Fruit fly (Drosophila melanogaster) whole organism, embryonic: ENCODE measurements around the gene CG31381.
A peak's percentile ranks its signal among the peaks of the same experiment; 100 is the strongest.

Source experiments
- Asciz ChIP-seq: fragments of 200-800 bp; sonication (Bioruptor generic); optimal IDR thresholded peaks from 2 replicates; lab custom pipeline; 2017; ENCODE audit warnings: missing biosample characterization, mild to moderate bottlenecking, missing genetic modification characterization, missing genetic modification reagents
- CG10565 ChIP-seq: fragments of 200-800 bp; sonication (Bioruptor generic); optimal IDR thresholded peaks from 3 replicates; lab custom pipeline; 2016; ENCODE audit warnings: missing biosample characterization, mild to moderate bottlenecking, missing genetic modification characterization
- CG12299 ChIP-seq: fragments of 200-800 bp; sonication (Bioruptor generic); optimal IDR thresholded peaks from 2 replicates; lab custom pipeline; 2018; ENCODE audit warnings: missing biosample characterization, mild to moderate bottlenecking, missing genetic modification characterization
- CG12659 ChIP-seq: fragments of 200-800 bp; sonication (Bioruptor generic); optimal IDR thresholded peaks from 3 replicates; lab custom pipeline; 2017; ENCODE audit warnings: mild to moderate bottlenecking, missing biosample characterization, missing genetic modification reagents, missing genetic modification characterization
- CG15073 ChIP-seq: fragments of 200-800 bp; sonication (Bioruptor generic); optimal IDR thresholded peaks from 2 replicates; lab custom pipeline; 2016; ENCODE audit warnings: missing biosample characterization, missing genetic modification characterization
- CG17612 ChIP-seq: fragments of 200-800 bp; sonication (Bioruptor generic); IDR thresholded peaks from 2 replicates; pipeline ENCODE4 v1.3.6; 2022; ENCODE audit warnings: missing biosample characterization, missing genetic modification characterization
- CG31365 ChIP-seq: fragments of 200-800 bp; sonication (Bioruptor generic); optimal IDR thresholded peaks from 2 replicates; lab custom pipeline; 2018; ENCODE audit warnings: missing biosample characterization, mild to moderate bottlenecking, missing genetic modification characterization
- CG4328 ChIP-seq: fragments of 200-800 bp; sonication (Bioruptor generic); optimal IDR thresholded peaks from 3 replicates; lab custom pipeline; 2017; ENCODE audit warnings: missing biosample characterization, missing genetic modification reagents, missing genetic modification characterization
- CG4360 ChIP-seq: fragments of 200-800 bp; sonication (Bioruptor generic); IDR thresholded peaks from 2 replicates; pipeline ENCODE4 v1.3.6; 2022; ENCODE audit warnings: missing biosample characterization, missing genetic modification characterization
- CG5953 ChIP-seq: fragments of 200-800 bp; sonication (Bioruptor generic); IDR thresholded peaks from 2 replicates; pipeline ENCODE4 v1.3.6; 2022; ENCODE audit warnings: missing biosample characterization, missing genetic modification characterization
- CG7271 ChIP-seq: fragments of 200-800 bp; sonication (Bioruptor generic); optimal IDR thresholded peaks from 2 replicates; lab custom pipeline; 2018; ENCODE audit warnings: missing biosample characterization, mild to moderate bottlenecking, missing genetic modification characterization, moderate library complexity
- CG8089 ChIP-seq: fragments of 200-800 bp; sonication (Bioruptor generic); optimal IDR thresholded peaks from 3 replicates; lab custom pipeline; 2016; ENCODE audit warnings: missing biosample characterization, missing genetic modification characterization
- CG9437 ChIP-seq: fragments of 200-800 bp; sonication (Bioruptor generic); optimal IDR thresholded peaks from 2 replicates; lab custom pipeline; 2018; ENCODE audit warnings: missing biosample characterization, mild to moderate bottlenecking, missing genetic modification characterization
- CG9797 ChIP-seq: fragments of 200-800 bp; sonication (Bioruptor generic); optimal IDR thresholded peaks from 3 replicates; lab custom pipeline; 2018; ENCODE audit warnings: missing biosample characterization, mild to moderate bottlenecking, missing genetic modification characterization
- D19A ChIP-seq: fragments of 200-800 bp; optimal IDR thresholded peaks from 3 replicates; lab custom pipeline; 2019; ENCODE audit warnings: missing biosample characterization, mild to moderate bottlenecking, missing genetic modification characterization, moderate library complexity
- E2f2 ChIP-seq: fragments of 200-800 bp; sonication (Bioruptor generic); IDR thresholded peaks from 2 replicates; pipeline ENCODE4 v1.3.6; 2022; ENCODE audit warnings: missing biosample characterization, missing genetic modification characterization
- Eip74EF ChIP-seq, 2 experiments: fragments of 200-800 bp in 1 of 2; fragments of >200 bp in 1 of 2; sonication (Bioruptor generic) in 1 of 2; optimal IDR thresholded peaks; 2 replicates each; lab custom pipeline; 2017 to 2019; ENCODE audit warnings: missing biosample characterization in 2 of 2, missing genetic modification characterization in 2 of 2, mild to moderate bottlenecking in 1 of 2, moderate library complexity in 1 of 2
- Ets97D ChIP-seq: fragments of 200-800 bp; sonication (Bioruptor generic); optimal IDR thresholded peaks from 3 replicates; lab custom pipeline; 2016; ENCODE audit warnings: missing biosample characterization, missing genetic modification characterization
- Fer1 ChIP-seq: fragments of 200-800 bp; sonication (Bioruptor generic); optimal IDR thresholded peaks from 2 replicates; lab custom pipeline; 2017; ENCODE audit warnings: missing biosample characterization, mild to moderate bottlenecking, missing genetic modification characterization
- Gug ChIP-seq: fragments of 200-800 bp; sonication (Bioruptor generic); IDR thresholded peaks from 4 replicates; pipeline ENCODE4 v1.3.6; 2022; ENCODE audit warnings: missing biosample characterization, missing genetic modification characterization
- Hey ChIP-seq: fragments of 200-800 bp; sonication (Bioruptor generic); optimal IDR thresholded peaks from 3 replicates; lab custom pipeline; 2018; ENCODE audit warnings: missing biosample characterization, mild to moderate bottlenecking, missing genetic modification characterization
- Meics ChIP-seq: fragments of 200-800 bp; sonication (Bioruptor generic); optimal IDR thresholded peaks from 2 replicates; lab custom pipeline; 2017; ENCODE audit warnings: missing biosample characterization, mild to moderate bottlenecking, missing genetic modification characterization
- Myb ChIP-seq: fragments of 200-800 bp; sonication (Bioruptor generic); optimal IDR thresholded peaks from 2 replicates; lab custom pipeline; 2016; ENCODE audit warnings: missing biosample characterization, missing genetic modification characterization
- NFAT ChIP-seq: fragments of 200-800 bp; sonication (Bioruptor generic); IDR thresholded peaks from 2 replicates; pipeline ENCODE4 v1.3.6; 2022; ENCODE audit warnings: missing biosample characterization, missing genetic modification characterization
- TFAM ChIP-seq: fragments of 200-800 bp; sonication (Bioruptor generic); optimal IDR thresholded peaks from 2 replicates; lab custom pipeline; 2017; ENCODE audit warnings: missing biosample characterization, missing genetic modification characterization, inconsistent platforms
- Trl ChIP-seq, 3 experiments: fragments of >200 bp in 2 of 3; fragments of 200-800 bp in 1 of 3; sonication (Bioruptor generic) in 1 of 3; optimal IDR thresholded peaks; 2 replicates in 1 of 3; 3 replicates in 2 of 3; lab custom pipeline; 2016 to 2017; ENCODE audit warnings: missing biosample characterization in 1 of 3, missing genetic modification characterization in 1 of 3
- ab ChIP-seq: fragments of 200-800 bp; sonication (Bioruptor generic); optimal IDR thresholded peaks from 2 replicates; lab custom pipeline; 2016; ENCODE audit warnings: missing biosample characterization, missing genetic modification characterization
- abd-A ChIP-seq: fragments of 200-800 bp; sonication (Bioruptor generic); optimal IDR thresholded peaks from 3 replicates; lab custom pipeline; 2019; ENCODE audit warnings: missing biosample characterization, mild to moderate bottlenecking, missing genetic modification characterization, moderate library complexity
- ara ChIP-seq: fragments of 200-800 bp; sonication (Bioruptor generic); IDR thresholded peaks from 2 replicates; pipeline ENCODE4 v1.3.6; 2022; ENCODE audit warnings: missing biosample characterization, missing genetic modification characterization
- bowl ChIP-seq: fragments of 200-800 bp; sonication (Bioruptor generic); IDR thresholded peaks from 2 replicates; pipeline ENCODE4 v1.3.6; 2022; ENCODE audit warnings: missing biosample characterization, missing genetic modification characterization
- chinmo ChIP-seq: fragments of 200-800 bp; sonication (Bioruptor generic); IDR thresholded peaks from 4 replicates; pipeline ENCODE4 v1.3.6; 2022; ENCODE audit warnings: missing biosample characterization, missing genetic modification characterization; ENCODE audit not compliant: partially characterized antibody
- croc ChIP-seq: fragments of 200-800 bp; sonication (Bioruptor generic); conservative IDR thresholded peaks from 3 replicates; pipeline ENCODE4 v1.3.6; 2022; ENCODE audit warnings: missing biosample characterization, missing genetic modification characterization
- dmrt99B ChIP-seq: fragments of 200-800 bp; sonication (Bioruptor generic); optimal IDR thresholded peaks from 2 replicates; lab custom pipeline; 2018; ENCODE audit warnings: missing biosample characterization, mild to moderate bottlenecking, missing genetic modification characterization, moderate library complexity
- fd102C ChIP-seq: fragments of 200-800 bp; sonication (Bioruptor generic); optimal IDR thresholded peaks from 2 replicates; lab custom pipeline; 2018; ENCODE audit warnings: missing biosample characterization, mild to moderate bottlenecking, missing genetic modification characterization, moderate library complexity
- gcm2 ChIP-seq: fragments of 200-800 bp; sonication (Bioruptor generic); optimal IDR thresholded peaks from 2 replicates; lab custom pipeline; 2016; ENCODE audit warnings: missing biosample characterization, missing genetic modification characterization
- ham ChIP-seq: fragments of 200-800 bp; sonication (Bioruptor generic); IDR thresholded peaks from 2 replicates; pipeline ENCODE4 v1.3.6; 2022; ENCODE audit warnings: missing biosample characterization, missing genetic modification characterization
- ind ChIP-seq: fragments of 200-800 bp; sonication (Bioruptor generic); optimal IDR thresholded peaks from 3 replicates; lab custom pipeline; 2016; ENCODE audit warnings: missing biosample characterization, missing genetic modification characterization
- inv ChIP-seq: fragments of 200-800 bp; sonication (Bioruptor generic); IDR thresholded peaks from 2 replicates; pipeline ENCODE4 v1.3.6; 2022; ENCODE audit warnings: missing biosample characterization, missing genetic modification characterization; ENCODE audit not compliant: partially characterized antibody
- mld ChIP-seq: fragments of 200-800 bp; sonication (Bioruptor generic); IDR thresholded peaks from 3 replicates; pipeline ENCODE4 v1.3.6; 2022; ENCODE audit warnings: missing biosample characterization, missing genetic modification characterization; ENCODE audit not compliant: partially characterized antibody
- pum ChIP-seq: fragments of 200-800 bp; sonication (Bioruptor generic); optimal IDR thresholded peaks from 2 replicates; lab custom pipeline; 2016; ENCODE audit warnings: missing biosample characterization, missing genetic modification characterization
- pzg ChIP-seq: fragments of 200-800 bp; sonication (Bioruptor generic); optimal IDR thresholded peaks from 3 replicates; lab custom pipeline; 2018; ENCODE audit warnings: missing biosample characterization, mild to moderate bottlenecking, missing genetic modification characterization, moderate library complexity
- sens ChIP-seq: fragments of 200-800 bp; sonication (Bioruptor generic); peaks from one replicate; lab custom pipeline; 2016; ENCODE audit warnings: missing biosample characterization, missing genetic modification characterization
- shn ChIP-seq: fragments of 200-800 bp; sonication (Bioruptor generic); optimal IDR thresholded peaks from 3 replicates; lab custom pipeline; 2016; ENCODE audit warnings: missing biosample characterization, missing genetic modification characterization
- tgo ChIP-seq: fragments of 200-800 bp; sonication (Bioruptor generic); IDR thresholded peaks from 3 replicates; pipeline ENCODE4 v1.3.6; 2022; ENCODE audit warnings: missing biosample characterization, missing genetic modification characterization
- twi ChIP-seq: fragments of 200-800 bp; optimal IDR thresholded peaks from 2 replicates; lab custom pipeline; 2019; ENCODE audit warnings: missing biosample characterization, mild to moderate bottlenecking, missing genetic modification characterization, moderate library complexity
- unpg ChIP-seq: fragments of 200-800 bp; sonication (Bioruptor generic); optimal IDR thresholded peaks from 3 replicates; lab custom pipeline; 2018; ENCODE audit warnings: missing biosample characterization, mild to moderate bottlenecking, missing genetic modification characterization, moderate library complexity
- vfl ChIP-seq: fragments of 200-800 bp; sonication (Bioruptor generic); optimal IDR thresholded peaks from 2 replicates; lab custom pipeline; 2016; ENCODE audit warnings: missing biosample characterization, missing genetic modification characterization
- z ChIP-seq: fragments of 200-800 bp; sonication (Bioruptor generic); IDR thresholded peaks from 3 replicates; pipeline ENCODE4 v1.3.6; 2022; ENCODE audit warnings: missing biosample characterization, missing genetic modification characterization

The CG31381 gene

DNA sequence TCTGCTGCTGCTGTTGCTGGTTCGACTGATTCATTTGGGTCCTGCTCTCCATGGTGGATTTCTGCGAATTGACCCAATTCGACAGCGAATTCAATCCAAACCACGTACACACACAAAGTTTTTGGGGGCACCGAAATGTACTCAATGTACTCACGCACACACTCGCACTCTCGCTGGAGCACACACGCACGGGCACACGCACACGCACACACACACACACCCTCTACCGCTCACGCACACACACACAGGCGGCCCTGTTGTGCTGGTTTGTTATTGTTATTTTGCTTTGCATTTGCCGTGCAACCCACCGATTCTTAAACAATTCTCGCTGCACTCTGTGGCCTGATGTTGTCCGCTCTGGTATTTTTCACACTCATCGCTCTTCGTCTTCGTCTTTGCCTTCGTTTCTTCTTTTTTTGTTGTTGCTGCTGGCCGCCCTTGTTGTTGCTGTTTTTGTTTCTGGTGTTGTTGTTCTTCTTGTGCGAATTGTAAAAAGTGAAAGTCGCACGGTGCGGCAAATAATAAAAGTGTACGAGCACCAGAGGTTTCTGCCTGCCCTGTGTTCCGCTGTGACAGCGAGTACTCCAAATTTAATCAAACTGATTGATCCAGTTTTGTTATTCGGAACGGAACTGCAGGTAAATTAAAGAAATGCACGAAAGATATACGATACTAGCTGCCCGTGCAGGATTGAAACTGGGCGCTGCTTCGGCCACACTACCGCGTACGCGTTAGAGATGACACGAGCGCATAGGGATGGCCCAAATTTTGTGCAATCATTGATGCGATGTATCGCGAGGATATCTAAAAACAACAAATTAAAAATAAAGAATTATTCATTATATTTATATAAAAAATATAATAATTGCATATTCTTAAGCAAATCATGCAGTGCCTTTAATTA, 654 bp upstream of the CG31381 start, which contains the start of gene CG3744 (continued):
- peak; percentile 84 for TF ChIP-seq mld (GFP tag; lab: Robert Waterston, UW)
- TF ChIP-seq CG12659 = peak; percentile 93
- peak; percentile 85 for TF ChIP-seq CG4328 (GFP tag; lab: Kevin White, UChicago)
- TF ChIP-seq D19A = peak; percentile 80
- TF ChIP-seq bowl = peak; percentile 86
- peak; percentile 94 for TF ChIP-seq chinmo (GFP tag; lab: Robert Waterston, UW)
- TF ChIP-seq TFAM (GFP tag; lab: Kevin White, UChicago) = peak; percentile 19
- peak; percentile 38; the same call in 1 of the 3 replicates for TF ChIP-seq z
- peak; percentile 49 for TF ChIP-seq CG15073 (GFP tag; lab: Kevin White, UChicago)
- TF ChIP-seq ab (GFP tag; lab: Kevin White, UChicago) = peak; percentile 66
- TF ChIP-seq sens (GFP tag; lab: Kevin White, UChicago) = peak; percentile 82
- TF ChIP-seq CG7271 = peak; percentile 40
- peak; percentile 90 for TF ChIP-seq unpg
- peak; percentile 88 for TF ChIP-seq CG5953
- TF ChIP-seq Asciz (GFP tag; lab: Kevin White, UChicago) = no peak
- peak; percentile 99 for TF ChIP-seq NFAT (GFP tag; lab: Robert Waterston, UW)
- peak in 1 of 2 experiments; percentile 65 for TF ChIP-seq Eip74EF (GFP tag; optimal IDR thresholded peaks at IDR 0.05; lab: Kevin White, UChicago)
- no peak for TF ChIP-seq E2f2
- peak; percentile 86 for TF ChIP-seq CG12299 (tag; lab: Kevin White, UChicago)
- peak; percentile 93 for TF ChIP-seq ind (GFP tag; lab: Kevin White, UChicago)
- peak; percentile 73 for TF ChIP-seq vfl (GFP tag; lab: Kevin White, UChicago)
- peak; percentile 47 for TF ChIP-seq Myb
- TF ChIP-seq dmrt99B = peak; percentile 85
- peak; percentile 93 for TF ChIP-seq CG4360 (GFP tag; lab: Robert Waterston, UW)
- TF ChIP-seq Fer1 (GFP tag; lab: Kevin White, UChicago) = peak; percentile 85
- TF ChIP-seq fd102C (GFP tag; lab: Kevin White, UChicago) = no peak
- TF ChIP-seq ham (GFP tag; lab: Robert Waterston, UW) = peak; percentile 52; the same call in 1 of the 2 replicates
- TF ChIP-seq CG9797 (GFP tag; lab: Kevin White, UChicago) = peak; percentile 80
- no peak for TF ChIP-seq CG31365 (tag; lab: Kevin White, UChicago)
- peak; percentile 98 for TF ChIP-seq Gug (GFP tag; lab: Robert Waterston, UW)
- TF ChIP-seq CG17612 (GFP tag; lab: Robert Waterston, UW) = peak; percentile 87
- peak; percentile 43 for TF ChIP-seq gcm2
- TF ChIP-seq twi (tag; lab: Kevin White, UChicago) = peak; percentile 83
- peak; percentile 93 for TF ChIP-seq tgo (GFP tag; lab: Robert Waterston, UW)
- TF ChIP-seq Hey (tag; lab: Kevin White, UChicago) = peak; percentile 9
- peak; percentile 79 for TF ChIP-seq croc (GFP tag; lab: Robert Waterston, UW)
- TF ChIP-seq Trl (optimal IDR thresholded peaks at IDR 0.05; lab: Kevin White, UChicago) = peak in 1 of 2 experiments; percentile 57
- TF ChIP-seq Trl (GFP tag; optimal IDR thresholded peaks at IDR 0.05; lab: Kevin White, UChicago) = peak; percentile 68
- peak; percentile 54 for TF ChIP-seq CG9437 (GFP tag; lab: Kevin White, UChicago)
- TF ChIP-seq Meics (GFP tag; lab: Kevin White, UChicago) = peak; percentile 93
- TF ChIP-seq pum (GFP tag; lab: Kevin White, UChicago) = peak; percentile 68
- TF ChIP-seq pzg (GFP tag; lab: Kevin White, UChicago) = peak; percentile 57
- peak; percentile 80 for TF ChIP-seq shn (GFP tag; lab: Kevin White, UChicago)
- peak; percentile 60 for TF ChIP-seq Ets97D (GFP tag; lab: Kevin White, UChicago)
- TF ChIP-seq ara (GFP tag; lab: Robert Waterston, UW) = peak; percentile 92
- TF ChIP-seq CG10565 = peak; percentile 14
- peak; percentile 94 for TF ChIP-seq inv (GFP tag; lab: Robert Waterston, UW)
- no peak for TF ChIP-seq abd-A (tag; lab: Kevin White, UChicago)
- TF ChIP-seq CG8089 (GFP tag; lab: Kevin White, UChicago) = peak; percentile 64
